Fruit fly (Drosophila melanogaster) whole organism, prepupa: ENCODE results near the gene CG11085.
A peak's percentile ranks its signal among the peaks of the same experiment; 100 is the strongest.

Source experiments
- Blimp-1 ChIP-seq: fragments of 200-800 bp; sonication (Bioruptor generic); optimal IDR thresholded peaks from 3 replicates; lab custom pipeline; 2017; ENCODE audit warnings: missing biosample characterization, missing genetic modification characterization, mild to moderate bottlenecking, moderate library complexity, missing genetic modification reagents
- CG10669 ChIP-seq: fragments of 200-800 bp; sonication (Bioruptor generic); optimal IDR thresholded peaks from 3 replicates; lab custom pipeline; 2018; ENCODE audit warnings: missing biosample characterization, mild to moderate bottlenecking, missing genetic modification characterization, moderate library complexity
- CG11294 ChIP-seq: fragments of 200-800 bp; sonication (Bioruptor generic); IDR thresholded peaks from 2 replicates; pipeline ENCODE4 v1.3.6; 2022; ENCODE audit warnings: missing biosample characterization, missing genetic modification characterization
- CG11762 ChIP-seq: fragments of 200-800 bp; sonication (Bioruptor generic); optimal IDR thresholded peaks from 3 replicates; lab custom pipeline; 2016; ENCODE audit warnings: missing biosample characterization, missing genetic modification characterization; ENCODE audit not compliant: insufficient read depth
- CG15336 ChIP-seq: fragments of 200-800 bp; sonication (Bioruptor generic); IDR thresholded peaks from 2 replicates; pipeline ENCODE4 v1.3.6; 2022; ENCODE audit warnings: missing biosample characterization, missing genetic modification characterization
- CG1621 ChIP-seq: fragments of 200-800 bp; sonication (Bioruptor generic); optimal IDR thresholded peaks from 3 replicates; lab custom pipeline; 2018; ENCODE audit warnings: missing biosample characterization, mild to moderate bottlenecking, missing genetic modification characterization
- CG3032 ChIP-seq: fragments of 200-800 bp; optimal IDR thresholded peaks from 2 replicates; lab custom pipeline; 2019; ENCODE audit warnings: missing biosample characterization, mild to moderate bottlenecking, missing genetic modification characterization, moderate library complexity
- CG34406 ChIP-seq: fragments of 200-800 bp; sonication (Bioruptor generic); optimal IDR thresholded peaks from 3 replicates; lab custom pipeline; 2016; ENCODE audit warnings: missing biosample characterization, missing genetic modification characterization
- CG3919 ChIP-seq: fragments of 200-800 bp; sonication (Bioruptor generic); optimal IDR thresholded peaks from 3 replicates; lab custom pipeline; 2016; ENCODE audit warnings: missing biosample characterization, missing genetic modification characterization
- CG4318 ChIP-seq: fragments of 200-800 bp; sonication (Bioruptor generic); optimal IDR thresholded peaks from 3 replicates; lab custom pipeline; 2017; ENCODE audit warnings: missing biosample characterization, mild to moderate bottlenecking, missing genetic modification characterization
- CG6163 ChIP-seq: fragments of 200-800 bp; sonication (Bioruptor generic); IDR thresholded peaks from 3 replicates; pipeline ENCODE4 v1.3.6; 2022; ENCODE audit warnings: missing biosample characterization, missing genetic modification characterization
- CG6276 ChIP-seq: fragments of 200-800 bp; sonication (Bioruptor generic); optimal IDR thresholded peaks from 2 replicates; lab custom pipeline; 2017; ENCODE audit warnings: missing biosample characterization, mild to moderate bottlenecking, missing genetic modification characterization
- CG6808 ChIP-seq: fragments of 200-800 bp; sonication (Bioruptor generic); optimal IDR thresholded peaks from 3 replicates; lab custom pipeline; 2017; ENCODE audit warnings: missing biosample characterization, missing genetic modification characterization, mild to moderate bottlenecking, moderate library complexity, missing genetic modification reagents
- CG6854 ChIP-seq: fragments of 200-800 bp; sonication (Bioruptor generic); optimal IDR thresholded peaks from 2 replicates; lab custom pipeline; 2017; ENCODE audit warnings: missing biosample characterization, mild to moderate bottlenecking, missing genetic modification characterization
- CG7368 ChIP-seq: fragments of 200-800 bp; sonication (Bioruptor generic); optimal IDR thresholded peaks from 3 replicates; lab custom pipeline; 2016; ENCODE audit warnings: missing biosample characterization, missing genetic modification characterization
- CG8632 ChIP-seq: fragments of 200-800 bp; sonication (Bioruptor generic); optimal IDR thresholded peaks from 3 replicates; lab custom pipeline; 2016; ENCODE audit warnings: missing biosample characterization, missing genetic modification characterization
- CG9139 ChIP-seq: fragments of 200-800 bp; sonication (Bioruptor generic); optimal IDR thresholded peaks from 3 replicates; lab custom pipeline; 2017; ENCODE audit warnings: missing biosample characterization, mild to moderate bottlenecking, missing genetic modification characterization
- Eip93F ChIP-seq: fragments of 200-800 bp; sonication (Bioruptor generic); optimal IDR thresholded peaks from 2 replicates; lab custom pipeline; 2016; ENCODE audit warnings: missing biosample characterization, mild to moderate bottlenecking, missing genetic modification characterization
- Ets21C ChIP-seq: fragments of 200-800 bp; sonication (Bioruptor generic); optimal IDR thresholded peaks from 3 replicates; lab custom pipeline; 2016; ENCODE audit warnings: missing biosample characterization, missing genetic modification characterization
- Hr38 ChIP-seq: sonication (Bioruptor generic); optimal IDR thresholded peaks from 2 replicates; lab custom pipeline; 2016; ENCODE audit warnings: missing biosample characterization, missing genetic modification characterization
- Hr39 ChIP-seq: fragments of 200-800 bp; sonication (Bioruptor generic); optimal IDR thresholded peaks from 2 replicates; lab custom pipeline; 2016; ENCODE audit warnings: missing biosample characterization, missing genetic modification characterization
- Hr4 ChIP-seq: fragments of 200-800 bp; sonication (Bioruptor generic); optimal IDR thresholded peaks from 3 replicates; lab custom pipeline; 2016; ENCODE audit warnings: missing biosample characterization, missing genetic modification characterization
- Lpt ChIP-seq: fragments of 200-800 bp; sonication (Bioruptor generic); optimal IDR thresholded peaks from 3 replicates; lab custom pipeline; 2016; ENCODE audit warnings: missing biosample characterization, missing genetic modification characterization
- Smox ChIP-seq: fragments of 200-800 bp; sonication (Bioruptor generic); optimal IDR thresholded peaks from 3 replicates; lab custom pipeline; 2016; ENCODE audit warnings: missing biosample characterization, missing genetic modification characterization
- Sox102F ChIP-seq: fragments of 200-800 bp; sonication (Bioruptor generic); optimal IDR thresholded peaks from 2 replicates; lab custom pipeline; 2016; ENCODE audit warnings: missing biosample characterization, mild to moderate bottlenecking, missing genetic modification characterization
- Sox14 ChIP-seq: fragments of 200-800 bp; sonication (Bioruptor generic); optimal IDR thresholded peaks from 3 replicates; lab custom pipeline; 2016; ENCODE audit warnings: missing biosample characterization, missing genetic modification characterization
- Sox15 ChIP-seq: fragments of 200-800 bp; sonication (Bioruptor generic); optimal IDR thresholded peaks from 3 replicates; lab custom pipeline; 2016; ENCODE audit warnings: missing biosample characterization, missing genetic modification characterization
- achi ChIP-seq: fragments of 200-800 bp; sonication (Bioruptor generic); optimal IDR thresholded peaks from 3 replicates; lab custom pipeline; 2016; ENCODE audit warnings: missing biosample characterization, missing genetic modification characterization
- esn ChIP-seq: fragments of 200-800 bp; sonication (Bioruptor generic); optimal IDR thresholded peaks from 2 replicates; lab custom pipeline; 2016; ENCODE audit warnings: missing biosample characterization, mild to moderate bottlenecking, missing genetic modification characterization, moderate library complexity
- fd59A ChIP-seq: fragments of 200-800 bp; sonication (Bioruptor generic); optimal IDR thresholded peaks from 2 replicates; lab custom pipeline; 2017; ENCODE audit warnings: missing biosample characterization, mild to moderate bottlenecking, missing genetic modification characterization, missing genetic modification reagents
- fkh ChIP-seq: fragments of 200-800 bp; sonication (Bioruptor generic); optimal IDR thresholded peaks from 3 replicates; lab custom pipeline; 2017; ENCODE audit warnings: missing biosample characterization, mild to moderate bottlenecking, missing genetic modification characterization, moderate library complexity
- lz ChIP-seq: fragments of 200-800 bp; sonication (Bioruptor generic); optimal IDR thresholded peaks from 3 replicates; lab custom pipeline; 2016; ENCODE audit warnings: missing biosample characterization, missing genetic modification characterization
- net ChIP-seq: fragments of 200-800 bp; sonication (Bioruptor generic); optimal IDR thresholded peaks from 3 replicates; lab custom pipeline; 2016; ENCODE audit warnings: missing biosample characterization, missing genetic modification characterization
- salr ChIP-seq, 2 experiments: fragments of 200-800 bp; sonication (Bioruptor generic); optimal IDR thresholded peaks; 3 replicates each; lab custom pipeline; 2016 to 2018; ENCODE audit warnings: missing biosample characterization in 2 of 2, missing genetic modification characterization in 2 of 2, mild to moderate bottlenecking in 1 of 2
- spab ChIP-seq: fragments of 200-800 bp; sonication (Bioruptor generic); optimal IDR thresholded peaks from 2 replicates; lab custom pipeline; 2017; ENCODE audit warnings: missing biosample characterization, mild to moderate bottlenecking, missing genetic modification characterization, missing genetic modification reagents
- svp ChIP-seq: fragments of 200-800 bp; sonication (Bioruptor generic); peaks from one replicate; lab custom pipeline; 2016; ENCODE audit warnings: missing biosample characterization, missing genetic modification characterization
- vri ChIP-seq: fragments of 200-800 bp; sonication (Bioruptor generic); optimal IDR thresholded peaks from 3 replicates; lab custom pipeline; 2016; ENCODE audit warnings: missing biosample characterization, mild to moderate bottlenecking, missing genetic modification characterization

CG11085 gene

dm6 chrX:12611536-12612458, 4.3 kb upstream of the CG11085 start, which contains the start of the genes CG1463 and Fpgs1:
Gene CG1463, minus strand, starts transcription at chrX:12611667.
Gene Fpgs1, plus strand, starts transcription at chrX:12611867.
- TF ChIP-seq Hr4 (GFP tag; lab: Kevin White, UChicago), result no peak
- no peak for TF ChIP-seq Sox15
- no peak for TF ChIP-seq CG9139 (GFP tag; lab: Kevin White, UChicago)
- no peak for TF ChIP-seq CG3919 (GFP tag; lab: Kevin White, UChicago)
- TF ChIP-seq fkh (GFP tag; lab: Kevin White, UChicago), result peak; percentile 92
- TF ChIP-seq achi (GFP tag; lab: Kevin White, UChicago), result no peak
- no peak for TF ChIP-seq svp (GFP tag; lab: Kevin White, UChicago)
- no peak for TF ChIP-seq CG4318
- no peak for TF ChIP-seq CG1621 (tag; lab: Kevin White, UChicago)
- TF ChIP-seq CG8632, result no peak
- TF ChIP-seq lz (GFP tag; lab: Kevin White, UChicago), result no peak
- no peak for TF ChIP-seq CG7368 (GFP tag; lab: Kevin White, UChicago)
- 0 out of 2 replicates have a peak, but pooled peaks have one; percentile 7 for TF ChIP-seq CG15336
- TF ChIP-seq CG11294, result no peak
- peak; percentile 53 for TF ChIP-seq esn (GFP tag; lab: Kevin White, UChicago)
- TF ChIP-seq Sox102F (GFP tag; lab: Kevin White, UChicago), result no peak
- TF ChIP-seq, all 60 proteins: peak for 3

dm6 chrX:12613248-12613805, 2.8 kb upstream of the CG11085 start:
- no peak for TF ChIP-seq esn (GFP tag; lab: Kevin White, UChicago)
- TF ChIP-seq CG6854 (GFP tag; lab: Kevin White, UChicago), result no peak
- no peak for TF ChIP-seq vri (GFP tag; lab: Kevin White, UChicago)
- TF ChIP-seq Sox14 (GFP tag; lab: Kevin White, UChicago), result no peak
- no peak for TF ChIP-seq fd59A
- TF ChIP-seq Blimp-1, result no peak
- TF ChIP-seq CG10669 (GFP tag; lab: Kevin White, UChicago), result no peak
- no peak for TF ChIP-seq achi (GFP tag; lab: Kevin White, UChicago)
- TF ChIP-seq net (GFP tag; lab: Kevin White, UChicago), result no peak
- no peak for TF ChIP-seq CG4318
- no peak for TF ChIP-seq Lpt
- no peak for TF ChIP-seq salr (GFP tag; optimal IDR thresholded peaks at IDR 0.05; lab: Kevin White, UChicago)
- TF ChIP-seq fkh (GFP tag; lab: Kevin White, UChicago), result no peak

- TF ChIP-seq Ets21C (GFP tag; lab: Kevin White, UChicago) (no peak), Smox (GFP tag; lab: Kevin White, UChicago) (no peak), spab (GFP tag; lab: Kevin White, UChicago) (no peak), CG6276 (GFP tag; lab: Kevin White, UChicago) (no peak), Hr38 (no peak)
- TF ChIP-seq, all 60 proteins: peak for 0
Measured at dm6 chrX:12621640-12622039, 5.5 kb downstream of the CG11085 start.

dm6 chrX:12623992-12624391, 7.9 kb downstream of the CG11085 start, which contains the start of gene CG15728:
Gene CG15728, plus strand, starts transcription at chrX:12624292.
- TF ChIP-seq Eip93F (GFP tag; lab: Kevin White, UChicago), result no peak
- TF ChIP-seq CG11762 (GFP tag; lab: Kevin White, UChicago), result no peak
- no peak for TF ChIP-seq CG3919 (GFP tag; lab: Kevin White, UChicago)
- TF ChIP-seq Hr39, result no peak
- TF ChIP-seq CG6808 (GFP tag; lab: Kevin White, UChicago), result no peak
- no peak for TF ChIP-seq CG3032 (tag; lab: Kevin White, UChicago)
- no peak for TF ChIP-seq lz (GFP tag; lab: Kevin White, UChicago)
- no peak for TF ChIP-seq esn (GFP tag; lab: Kevin White, UChicago)
- no peak for TF ChIP-seq CG6276 (GFP tag; lab: Kevin White, UChicago)
- no peak for TF ChIP-seq Sox14 (GFP tag; lab: Kevin White, UChicago)
- no peak for TF ChIP-seq Hr38
- TF ChIP-seq CG7368 (GFP tag; lab: Kevin White, UChicago), result no peak
- no peak for TF ChIP-seq CG15336
- no peak for TF ChIP-seq CG34406 (GFP tag; lab: Kevin White, UChicago)
- no peak for TF ChIP-seq CG6163
